Fruit fly (Drosophila melanogaster): Measurements from ENCODE around the gene Mnr.

Gene Mnr

DNA sequence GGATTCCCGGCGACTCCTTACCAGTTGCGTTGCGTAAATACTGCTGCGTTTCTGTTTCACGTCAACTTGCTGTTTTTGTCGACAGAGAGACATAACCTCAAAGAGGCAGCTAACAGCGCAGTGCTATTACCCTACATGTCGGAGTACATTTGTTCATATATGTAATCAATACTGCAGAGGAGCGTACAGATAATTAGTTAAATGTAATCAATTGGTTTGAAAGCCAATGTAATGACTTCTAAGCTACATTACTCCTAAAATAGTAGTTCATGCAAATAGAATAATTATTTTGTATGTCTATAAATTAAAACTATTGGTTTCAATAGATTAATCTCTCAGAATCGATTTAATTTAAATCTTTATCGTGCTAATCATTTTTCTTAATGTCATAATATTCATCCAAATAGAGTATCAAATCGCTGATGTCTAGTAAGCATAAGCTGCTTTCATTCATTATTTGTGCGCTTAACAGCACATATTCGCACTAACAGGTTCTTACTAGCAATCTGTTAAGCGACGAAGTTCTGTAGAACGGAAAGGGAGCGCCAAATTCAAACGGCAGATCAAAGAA, 38.3 kb upstream of the Mnr start, which contains the start of the genes SLIRP1 and anox (continued):
- peak; percentile 46 for TF ChIP-seq CG31365 (tag; optimal IDR thresholded peaks at IDR 0.05)
- peak; percentile 44 for TF ChIP-seq Jarid2 (GFP tag; optimal IDR thresholded peaks at IDR 0.05)
- TF ChIP-seq CG9817 (tag; optimal IDR thresholded peaks at IDR 0.05): peak; percentile 85
- TF ChIP-seq Deaf1 (tag; optimal IDR thresholded peaks at IDR 0.05): peak; percentile 74
- peak; percentile 84 for TF ChIP-seq shn (GFP tag; optimal IDR thresholded peaks at IDR 0.05)
- peak; percentile 60 for TF ChIP-seq onecut (GFP tag; IDR thresholded peaks at IDR 0.05)
- TF ChIP-seq H2.0 (GFP tag; IDR thresholded peaks at IDR 0.05): peak; percentile 58; the same call in 1 of the 2 replicates
- peak; percentile 77 for TF ChIP-seq CG18764 (GFP tag; optimal IDR thresholded peaks at IDR 0.05)
- no peak for TF ChIP-seq HLH4C (GFP tag; IDR thresholded peaks at IDR 0.05; ENCODE audit: partially characterized antibody)
- TF ChIP-seq CG6765 (GFP tag; optimal IDR thresholded peaks at IDR 0.05): peak; percentile 72
- peak; percentile 52 for TF ChIP-seq CG4707 (GFP tag; optimal IDR thresholded peaks at IDR 0.05)
- no peak for TF ChIP-seq Doc2 (GFP tag; IDR thresholded peaks at IDR 0.05)
- peak; percentile 81 for TF ChIP-seq Atf6 (GFP tag; IDR thresholded peaks at IDR 0.05)
- TF ChIP-seq Adf1 (GFP tag; IDR thresholded peaks at IDR 0.05): peak; percentile 49
- TF ChIP-seq CG9609 (GFP tag; optimal IDR thresholded peaks at IDR 0.05): peak; percentile 72
- peak; percentile 36 for TF ChIP-seq lbe (GFP tag; optimal IDR thresholded peaks at IDR 0.05)
- peak; percentile 82 for TF ChIP-seq CG12942 (GFP tag; optimal IDR thresholded peaks at IDR 0.05)
- peak; percentile 92 for TF ChIP-seq CG2120 (GFP tag; optimal IDR thresholded peaks at IDR 0.05)
- peak; percentile 74 for TF ChIP-seq seq (GFP tag; IDR thresholded peaks at IDR 0.05)
- TF ChIP-seq B-H1 (GFP tag; IDR thresholded peaks at IDR 0.05): peak; percentile 56; the same call in 1 of the 3 replicates
- TF ChIP-seq dimm (GFP tag; IDR thresholded peaks at IDR 0.05): peak; percentile 38; the same call in 1 of the 2 replicates
- no peak for TF ChIP-seq unc-4 (GFP tag; IDR thresholded peaks at IDR 0.05; ENCODE audit: partially characterized antibody)
- peak; percentile 66 for TF ChIP-seq CG7987 (GFP tag; optimal IDR thresholded peaks at IDR 0.05)
- peak; percentile 18 for TF ChIP-seq btn (GFP tag; optimal IDR thresholded peaks at IDR 0.05)
- TF ChIP-seq ase (GFP tag; IDR thresholded peaks at IDR 0.05): peak; percentile 48; the same call in 1 of the 3 replicates
- TF ChIP-seq Atf-2 (GFP tag; optimal IDR thresholded peaks at IDR 0.05): peak; percentile 83
- TF ChIP-seq CG1647 (GFP tag; optimal IDR thresholded peaks at IDR 0.05): peak; percentile 55
- peak; percentile 64 for TF ChIP-seq Dp (GFP tag; optimal IDR thresholded peaks at IDR 0.05)
- no peak for TF ChIP-seq Elba2 (GFP tag; optimal IDR thresholded peaks at IDR 0.05)
- peak; percentile 71 for TF ChIP-seq croc (GFP tag; conservative IDR thresholded peaks at IDR 0.05)
- TF ChIP-seq bsh (GFP tag; optimal IDR thresholded peaks at IDR 0.05): peak; percentile 52 to 87
- TF ChIP-seq CHES-1-like (GFP tag; optimal IDR thresholded peaks at IDR 0.05): peak; percentile 82
- TF ChIP-seq Awh (GFP tag; IDR thresholded peaks at IDR 0.05): peak; percentile 44; the same call in 1 of the 2 replicates
- no peak for TF ChIP-seq CG4360 (GFP tag; IDR thresholded peaks at IDR 0.05)
- 0 out of 2 replicates have a peak, but pooled peaks have one; percentile 12 for TF ChIP-seq Lim3 (GFP tag; IDR thresholded peaks at IDR 0.05)
- TF ChIP-seq CG3847 (GFP tag; IDR thresholded peaks at IDR 0.05): peak; percentile 80
- no peak for TF ChIP-seq CG7745 (tag; optimal IDR thresholded peaks at IDR 0.05)
- TF ChIP-seq CG3065 (GFP tag; optimal IDR thresholded peaks at IDR 0.05): peak; percentile 73
- no peak for TF ChIP-seq dan (GFP tag; IDR thresholded peaks at IDR 0.05)
- TF ChIP-seq nom (GFP tag; optimal IDR thresholded peaks at IDR 0.05): peak; percentile 75
- peak; percentile 92 for TF ChIP-seq dmrt11E (tag; optimal IDR thresholded peaks at IDR 0.05)
- TF ChIP-seq CG3995 (GFP tag; optimal IDR thresholded peaks at IDR 0.05): peak; percentile 43
- TF ChIP-seq tna (GFP tag; IDR thresholded peaks at IDR 0.05; ENCODE audit: partially characterized antibody): no peak
- peak; percentile 83 for TF ChIP-seq run (tag; optimal IDR thresholded peaks at IDR 0.05)
- peak; percentile 9 for TF ChIP-seq p53 (GFP tag; optimal IDR thresholded peaks at IDR 0.05)
- TF ChIP-seq CG14710 (tag; optimal IDR thresholded peaks at IDR 0.05): peak; percentile 92
- TF ChIP-seq pan (optimal IDR thresholded peaks at IDR 0.05): no peak
- TF ChIP-seq pan (GFP tag; optimal IDR thresholded peaks at IDR 0.05 in 1 of 2, IDR thresholded peaks at IDR 0.05 in 1 of 2): peak in 1 of 2 experiments; percentile 78
- peak; percentile 77 for TF ChIP-seq CG12155 (GFP tag; optimal IDR thresholded peaks at IDR 0.05)
- no peak for TF ChIP-seq CG6791 (GFP tag; IDR thresholded peaks at IDR 0.05; ENCODE audit: partially characterized antibody)

All from whole organism, embryonic.